Worm (Caenorhabditis elegans) whole organism, early embryonic: ENCODE measurements around the gene nhr-134.

ENCODE experiments used
- B0310.2 ChIP-seq: sonication (generic microtip); optimal IDR thresholded peaks from 2 replicates; lab custom pipeline; 2016; ENCODE audit warnings: mild to moderate bottlenecking, missing genetic modification characterization, missing compliant biosample characterization
- F13C5.2 ChIP-seq: sonication (generic microtip); optimal IDR thresholded peaks from 2 replicates; lab custom pipeline; 2017; ENCODE audit warnings: mild to moderate bottlenecking, missing genetic modification characterization, inconsistent platforms, missing compliant biosample characterization
- aly-1 ChIP-seq: sonication (generic microtip); optimal IDR thresholded peaks from 2 replicates; lab custom pipeline; 2016; ENCODE audit warnings: missing genetic modification characterization, missing compliant biosample characterization
- ama-1 ChIP-seq: fragments of 150-350 bp; optimal IDR thresholded peaks from 2 replicates; lab custom pipeline; 2014
- ceh-13 ChIP-seq: fragments of 200-800 bp; sonication (Bioruptor generic); optimal IDR thresholded peaks from 2 replicates; lab custom pipeline; 2018; ENCODE audit warnings: mild to moderate bottlenecking, missing genetic modification characterization, missing compliant biosample characterization
- ceh-36 ChIP-seq: sonication (generic microtip); optimal IDR thresholded peaks from 2 replicates; lab custom pipeline; 2016; ENCODE audit warnings: missing genetic modification characterization, inconsistent platforms, missing compliant biosample characterization
- ets-7 ChIP-seq: sonication (generic microtip); optimal IDR thresholded peaks from 2 replicates; lab custom pipeline; 2016; ENCODE audit warnings: missing genotype, missing genetic modification characterization, missing compliant biosample characterization
- flt-1 ChIP-seq: fragments of 200-800 bp; sonication (Bioruptor generic); IDR thresholded peaks from 2 replicates; pipeline ENCODE4 v1.3.6; 2022; ENCODE audit warnings: missing genetic modification characterization, missing compliant biosample characterization
- hmbx-1 ChIP-seq: sonication (generic microtip); optimal IDR thresholded peaks from 2 replicates; lab custom pipeline; 2016; ENCODE audit warnings: mild to moderate bottlenecking, missing genetic modification characterization, missing compliant biosample characterization
- hmg-4 ChIP-seq: fragments of 200-800 bp; sonication (Bioruptor generic); optimal IDR thresholded peaks from 2 replicates; lab custom pipeline; 2018; ENCODE audit warnings: mild to moderate bottlenecking, missing genetic modification characterization, missing compliant biosample characterization
- hnd-1 ChIP-seq: sonication (generic microtip); optimal IDR thresholded peaks from 2 replicates; lab custom pipeline; 2016; ENCODE audit warnings: missing genetic modification characterization, missing compliant biosample characterization
- pes-1 ChIP-seq: fragments of 200-800 bp; sonication (Bioruptor generic); IDR thresholded peaks from 2 replicates; pipeline ENCODE4 v1.3.6; 2022; ENCODE audit warnings: missing genetic modification reagents, missing genetic modification characterization, missing compliant biosample characterization
- scrt-1 ChIP-seq: fragments of 200-800 bp; sonication (Bioruptor generic); IDR thresholded peaks from 2 replicates; pipeline ENCODE4 v1.3.6; 2022; ENCODE audit warnings: missing genetic modification characterization, missing compliant biosample characterization
- sea-1 ChIP-seq: fragments of 200-800 bp; sonication (Bioruptor generic); conservative IDR thresholded peaks from 2 replicates; pipeline ENCODE4 v1.3.6; 2022; ENCODE audit warnings: missing genetic modification characterization, missing compliant biosample characterization
- tbx-11 ChIP-seq: fragments of 200-800 bp; sonication (Bioruptor generic); IDR thresholded peaks from 2 replicates; pipeline ENCODE4 v1.3.6; 2022; ENCODE audit warnings: missing genetic modification characterization, missing compliant biosample characterization
- tbx-37 ChIP-seq: fragments of 200-800 bp; sonication (Bioruptor generic); conservative IDR thresholded peaks from 2 replicates; pipeline ENCODE4 v1.3.6; 2022; ENCODE audit warnings: missing genetic modification reagents, missing genetic modification characterization, missing compliant biosample characterization
- tra-4 ChIP-seq: sonication (generic microtip); optimal IDR thresholded peaks from 2 replicates; lab custom pipeline; 2017; ENCODE audit warnings: missing genetic modification characterization, missing compliant biosample characterization

Gene nhr-134

ce11 chrV:2230912-2231311 is at the start of gene nhr-134:
Gene nhr-134 (plus strand): TSS chrV:2231223.
- TF ChIP-seq pes-1 (GFP tag; lab: Robert Waterston, UW), result no peak
- TF ChIP-seq scrt-1 (GFP tag; lab: Robert Waterston, UW), result no peak
- TF ChIP-seq ama-1 (lab: Kevin White, UChicago), result no peak
- no peak for TF ChIP-seq tbx-37 (GFP tag; lab: Robert Waterston, UW)
- no peak for TF ChIP-seq tra-4
- no peak for TF ChIP-seq ceh-36 (tag; lab: Kevin White, UChicago)
- no peak for TF ChIP-seq sea-1 (GFP tag; lab: Robert Waterston, UW)
- TF ChIP-seq hnd-1, result no peak
- no peak for TF ChIP-seq flt-1 (GFP tag; lab: Robert Waterston, UW)
- TF ChIP-seq hmg-4 (GFP tag; lab: Kevin White, UChicago), result no peak
- TF ChIP-seq F13C5.2 (tag; lab: Kevin White, UChicago), result no peak
- no peak for TF ChIP-seq ets-7 (tag; lab: Kevin White, UChicago)
- no peak for TF ChIP-seq B0310.2 (tag; lab: Kevin White, UChicago)
- TF ChIP-seq aly-1 (tag; lab: Kevin White, UChicago), result no peak
- TF ChIP-seq hmbx-1 (tag; lab: Kevin White, UChicago), result no peak
- TF ChIP-seq ceh-13 (GFP tag; lab: Kevin White, UChicago), result no peak
- TF ChIP-seq tbx-11, result no peak

ce11 chrV:2181738-2182137 is 49.3 kb upstream of the nhr-134 start, which contains the start of gene srbc-16:
Gene srbc-16 (plus strand): TSS chrV:2182038.
- TF ChIP-seq ceh-36 (tag; lab: Kevin White, UChicago), result no peak
- TF ChIP-seq hnd-1, result no peak
- TF ChIP-seq hmg-4 (GFP tag; lab: Kevin White, UChicago), result no peak
- TF ChIP-seq scrt-1 (GFP tag; lab: Robert Waterston, UW), result no peak
- TF ChIP-seq tbx-11, result no peak
- no peak for TF ChIP-seq ets-7 (tag; lab: Kevin White, UChicago)
- TF ChIP-seq pes-1 (GFP tag; lab: Robert Waterston, UW), result no peak
- TF ChIP-seq F13C5.2 (tag; lab: Kevin White, UChicago), result no peak
- no peak for TF ChIP-seq hmbx-1 (tag; lab: Kevin White, UChicago)
- TF ChIP-seq tra-4, result no peak
- TF ChIP-seq ceh-13 (GFP tag; lab: Kevin White, UChicago), result no peak
- no peak for TF ChIP-seq tbx-37 (GFP tag; lab: Robert Waterston, UW)
- TF ChIP-seq flt-1 (GFP tag; lab: Robert Waterston, UW), result no peak
- no peak for TF ChIP-seq aly-1 (tag; lab: Kevin White, UChicago)
- TF ChIP-seq ama-1 (lab: Kevin White, UChicago), result no peak
- TF ChIP-seq B0310.2 (tag; lab: Kevin White, UChicago), result no peak
- no peak for TF ChIP-seq sea-1 (GFP tag; lab: Robert Waterston, UW)

ce11 chrV:2183162-2183561 is 47.9 kb upstream of the nhr-134 start, which contains the start of gene cyp-33C2:
Gene cyp-33C2 (plus strand): TSS chrV:2183488.
- TF ChIP-seq B0310.2 (tag; lab: Kevin White, UChicago) (no peak), sea-1 (GFP tag; lab: Robert Waterston, UW) (no peak), hmbx-1 (tag; lab: Kevin White, UChicago) (no peak), ceh-36 (tag; lab: Kevin White, UChicago) (no peak), pes-1 (GFP tag; lab: Robert Waterston, UW) (no peak)

- TF ChIP-seq sea-1 (GFP tag; lab: Robert Waterston, UW) (no peak), pes-1 (GFP tag; lab: Robert Waterston, UW) (no peak)
Measured at ce11 chrV:2185486-2185885, 45.5 kb upstream of the nhr-134 start.

ce11 chrV:2187864-2188345 is 43.1 kb upstream of the nhr-134 start, which contains the start of gene Y5H2B.3:
Gene Y5H2B.3 (plus strand): TSS chrV:2188295.
- TF ChIP-seq hmg-4 (GFP tag; lab: Kevin White, UChicago) (no peak), hmbx-1 (tag; lab: Kevin White, UChicago) (no peak), flt-1 (GFP tag; lab: Robert Waterston, UW) (no peak), ama-1 (lab: Kevin White, UChicago) (no peak), sea-1 (GFP tag; lab: Robert Waterston, UW) (no peak), scrt-1 (GFP tag; lab: Robert Waterston, UW) (no peak), ets-7 (tag; lab: Kevin White, UChicago) (no peak), ceh-36 (tag; lab: Kevin White, UChicago) (no peak), ceh-13 (GFP tag; lab: Kevin White, UChicago) (no peak), tbx-11 (no peak)

ce11 chrV:2190383-2190782 is 40.6 kb upstream of the nhr-134 start:
- no peak for TF ChIP-seq F13C5.2 (tag; lab: Kevin White, UChicago)
- TF ChIP-seq tbx-11, result no peak
- no peak for TF ChIP-seq ama-1 (lab: Kevin White, UChicago)
- TF ChIP-seq ceh-36 (tag; lab: Kevin White, UChicago), result no peak
- no peak for TF ChIP-seq scrt-1 (GFP tag; lab: Robert Waterston, UW)
- no peak for TF ChIP-seq tra-4
- TF ChIP-seq aly-1 (tag; lab: Kevin White, UChicago), result no peak
- TF ChIP-seq pes-1 (GFP tag; lab: Robert Waterston, UW), result no peak
- no peak for TF ChIP-seq flt-1 (GFP tag; lab: Robert Waterston, UW)
- no peak for TF ChIP-seq hmg-4 (GFP tag; lab: Kevin White, UChicago)
- TF ChIP-seq ets-7 (tag; lab: Kevin White, UChicago), result no peak
- no peak for TF ChIP-seq ceh-13 (GFP tag; lab: Kevin White, UChicago)
- no peak for TF ChIP-seq tbx-37 (GFP tag; lab: Robert Waterston, UW)
- TF ChIP-seq hnd-1, result no peak
- TF ChIP-seq sea-1 (GFP tag; lab: Robert Waterston, UW), result no peak
- TF ChIP-seq hmbx-1 (tag; lab: Kevin White, UChicago), result no peak
- no peak for TF ChIP-seq B0310.2 (tag; lab: Kevin White, UChicago)

ce11 chrV:2191122-2191521 is 39.9 kb upstream of the nhr-134 start, which contains the start of gene srbc-42:
Gene srbc-42 (minus strand): TSS chrV:2191222.
- no peak for TF ChIP-seq ceh-13 (GFP tag; lab: Kevin White, UChicago)
